Worm (Caenorhabditis elegans) whole organism, late embryonic: ENCODE results near the gene clpf-1.

ENCODE experiments used
- C38D4.7 ChIP-seq: fragments of 200-800 bp; sonication (Bioruptor generic); optimal IDR thresholded peaks from 2 replicates; lab custom pipeline; 2018; ENCODE audit warnings: mild to moderate bottlenecking, missing genetic modification characterization, moderate library complexity, missing compliant biosample characterization
- K02D7.2 ChIP-seq: sonication (generic microtip); optimal IDR thresholded peaks from 2 replicates; lab custom pipeline; 2017; ENCODE audit warnings: mild to moderate bottlenecking, missing genetic modification characterization, missing compliant biosample characterization
- Y22D7AL.16 ChIP-seq: sonication (generic microtip); optimal IDR thresholded peaks from 2 replicates; lab custom pipeline; 2016; ENCODE audit warnings: missing genetic modification characterization, missing compliant biosample characterization
- ceh-14 ChIP-seq: sonication (generic microtip); optimal IDR thresholded peaks from 2 replicates; lab custom pipeline; 2016; ENCODE audit warnings: missing genotype, missing genetic modification characterization, missing compliant biosample characterization
- ceh-18 ChIP-seq: sonication (generic microtip); optimal IDR thresholded peaks from 2 replicates; lab custom pipeline; 2016; ENCODE audit warnings: missing genetic modification characterization, missing compliant biosample characterization
- ceh-2 ChIP-seq: sonication (generic microtip); optimal IDR thresholded peaks from 2 replicates; lab custom pipeline; 2016; ENCODE audit warnings: missing genotype, missing genetic modification characterization, missing compliant biosample characterization
- ceh-22 ChIP-seq: sonication (generic microtip); optimal IDR thresholded peaks from 2 replicates; lab custom pipeline; 2017; ENCODE audit warnings: missing biosample characterization, missing genetic modification characterization
- ceh-31 ChIP-seq: sonication (generic microtip); optimal IDR thresholded peaks from 2 replicates; lab custom pipeline; 2016; ENCODE audit warnings: missing genetic modification characterization, missing compliant biosample characterization
- ceh-34 ChIP-seq: sonication (generic microtip); optimal IDR thresholded peaks from 2 replicates; lab custom pipeline; 2016; ENCODE audit warnings: mild to moderate bottlenecking, missing genetic modification characterization, missing compliant biosample characterization
- ceh-6 ChIP-seq: fragments of 200-800 bp; sonication (Bioruptor generic); optimal IDR thresholded peaks from 2 replicates; lab custom pipeline; 2018; ENCODE audit warnings: mild to moderate bottlenecking, missing genetic modification characterization, missing compliant biosample characterization
- ceh-9 ChIP-seq: sonication (generic microtip); optimal IDR thresholded peaks from 2 replicates; lab custom pipeline; 2016; ENCODE audit warnings: mild to moderate bottlenecking, missing genetic modification characterization, inconsistent platforms, missing compliant biosample characterization
- dmd-4 ChIP-seq: sonication (generic microtip); optimal IDR thresholded peaks from 2 replicates; lab custom pipeline; 2016; ENCODE audit warnings: borderline replicate concordance, missing genetic modification characterization, missing compliant biosample characterization
- dve-1 ChIP-seq: sonication (generic microtip); optimal IDR thresholded peaks from 2 replicates; lab custom pipeline; 2017; ENCODE audit warnings: antibody characterized with exemption, mild to moderate bottlenecking, missing genetic modification characterization, missing compliant biosample characterization
- elt-4 ChIP-seq: sonication (generic microtip); optimal IDR thresholded peaks from 2 replicates; lab custom pipeline; 2016; ENCODE audit warnings: missing genetic modification characterization, missing compliant biosample characterization
- ets-4 ChIP-seq: sonication (generic microtip); optimal IDR thresholded peaks from 2 replicates; lab custom pipeline; 2016; ENCODE audit warnings: missing genetic modification characterization, missing compliant biosample characterization
- eyg-1 ChIP-seq: sonication (generic microtip); optimal IDR thresholded peaks from 2 replicates; lab custom pipeline; 2016; ENCODE audit warnings: missing genotype, missing genetic modification characterization, missing compliant biosample characterization
- fax-1 ChIP-seq: sonication (generic microtip); optimal IDR thresholded peaks from 2 replicates; lab custom pipeline; 2016; ENCODE audit warnings: missing genotype, missing genetic modification characterization, missing compliant biosample characterization
- fkh-10 ChIP-seq: fragments of 150-350 bp; optimal IDR thresholded peaks from 2 replicates; lab custom pipeline; 2014; ENCODE audit warnings: missing biosample characterization, missing genetic modification reagents, missing genetic modification characterization
- gmeb-2 ChIP-seq: sonication (generic microtip); optimal IDR thresholded peaks from 2 replicates; lab custom pipeline; 2016; ENCODE audit warnings: missing genetic modification characterization, inconsistent platforms, missing compliant biosample characterization
- hlh-15 ChIP-seq: sonication (generic microtip); optimal IDR thresholded peaks from 2 replicates; lab custom pipeline; 2016; ENCODE audit warnings: missing genetic modification characterization, missing compliant biosample characterization
- hlh-6 ChIP-seq: sonication (generic microtip); optimal IDR thresholded peaks from 2 replicates; lab custom pipeline; 2016; ENCODE audit warnings: missing genotype, missing genetic modification characterization, missing compliant biosample characterization
- hlh-8 ChIP-seq: sonication (generic microtip); optimal IDR thresholded peaks from 2 replicates; lab custom pipeline; 2016; ENCODE audit warnings: missing genotype, missing genetic modification characterization, missing compliant biosample characterization
- lim-6 ChIP-seq: sonication (generic microtip); optimal IDR thresholded peaks from 2 replicates; lab custom pipeline; 2016; ENCODE audit warnings: missing genetic modification characterization, missing compliant biosample characterization
- lin-11 ChIP-seq: fragments of 200-800 bp; sonication (Bioruptor generic); optimal IDR thresholded peaks from 2 replicates; lab custom pipeline; 2018; ENCODE audit warnings: mild to moderate bottlenecking, missing genetic modification characterization, missing compliant biosample characterization
- madf-2 ChIP-seq: sonication (generic microtip); optimal IDR thresholded peaks from 2 replicates; lab custom pipeline; 2017; ENCODE audit warnings: missing genetic modification characterization, missing compliant biosample characterization
- mec-3 ChIP-seq: sonication (generic microtip); optimal IDR thresholded peaks from 2 replicates; lab custom pipeline; 2016; ENCODE audit warnings: borderline replicate concordance, missing genetic modification characterization, missing compliant biosample characterization
- nfya-1 ChIP-seq: sonication (generic microtip); optimal IDR thresholded peaks from 2 replicates; lab custom pipeline; 2017; ENCODE audit warnings: missing genetic modification characterization, mild to moderate bottlenecking, missing compliant biosample characterization, antibody characterized with exemption, moderate library complexity
- nhr-232 ChIP-seq: sonication (generic microtip); optimal IDR thresholded peaks from 2 replicates; lab custom pipeline; 2016; ENCODE audit warnings: missing genetic modification characterization, missing compliant biosample characterization
- pax-1 ChIP-seq: fragments of 150-350 bp; optimal IDR thresholded peaks from 2 replicates; lab custom pipeline; 2014; ENCODE audit warnings: missing biosample characterization, missing genetic modification characterization
- pha-2 ChIP-seq: sonication (generic microtip); optimal IDR thresholded peaks from 2 replicates; lab custom pipeline; 2017; ENCODE audit warnings: mild to moderate bottlenecking, missing genetic modification characterization, missing compliant biosample characterization
- pqm-1 ChIP-seq: sonication (generic microtip); optimal IDR thresholded peaks from 2 replicates; lab custom pipeline; 2016; ENCODE audit warnings: missing genetic modification characterization, missing compliant biosample characterization
- pros-1 ChIP-seq: fragments of 150-350 bp; optimal IDR thresholded peaks from 2 replicates; lab custom pipeline; 2014; ENCODE audit warnings: missing biosample characterization, missing genetic modification reagents, missing genetic modification characterization
- ref-2 ChIP-seq: sonication (generic microtip); optimal IDR thresholded peaks from 2 replicates; lab custom pipeline; 2016; ENCODE audit warnings: missing genetic modification characterization, missing compliant biosample characterization
- ttx-3 ChIP-seq: sonication (generic microtip); optimal IDR thresholded peaks from 2 replicates; lab custom pipeline; 2016; ENCODE audit warnings: missing genetic modification reagents, missing genetic modification characterization, missing compliant biosample characterization
- unc-55 ChIP-seq: sonication (generic microtip); optimal IDR thresholded peaks from 2 replicates; lab custom pipeline; 2017; ENCODE audit warnings: missing biosample characterization, missing genetic modification reagents, missing genetic modification characterization
- unc-86 ChIP-seq: sonication (generic microtip); optimal IDR thresholded peaks from 2 replicates; lab custom pipeline; 2016; ENCODE audit warnings: missing genetic modification characterization, missing compliant biosample characterization

The clpf-1 gene

ce11 chrIII:3426741-3427140, 29.2 kb downstream of the clpf-1 start:
- TF ChIP-seq ref-2 (tag; lab: Kevin White, UChicago) (no peak), nhr-232 (tag; lab: Kevin White, UChicago) (no peak), mec-3 (no peak), hlh-15 (no peak), hlh-8 (tag; lab: Kevin White, UChicago) (no peak), dve-1 (tag; lab: Kevin White, UChicago) (no peak), ceh-18 (tag; lab: Kevin White, UChicago) (no peak), ttx-3 (no peak), ceh-9 (tag; lab: Kevin White, UChicago) (no peak), fkh-10 (GFP tag; lab: Kevin White, UChicago) (no peak), Y22D7AL.16 (tag; lab: Kevin White, UChicago) (no peak), pax-1 (tag; lab: Kevin White, UChicago) (no peak)

ce11 chrIII:3428574-3428973, 31.0 kb downstream of the clpf-1 start:
- TF ChIP-seq ets-4 (tag; lab: Kevin White, UChicago): no peak
- no peak for TF ChIP-seq fax-1
- no peak for TF ChIP-seq nfya-1 (tag; lab: Kevin White, UChicago)
- no peak for TF ChIP-seq ceh-6 (GFP tag; lab: Kevin White, UChicago)
- TF ChIP-seq dve-1 (tag; lab: Kevin White, UChicago): no peak
- no peak for TF ChIP-seq ref-2 (tag; lab: Kevin White, UChicago)
- TF ChIP-seq ceh-31: no peak
- no peak for TF ChIP-seq hlh-6 (tag; lab: Kevin White, UChicago)
- no peak for TF ChIP-seq pros-1 (tag; lab: Kevin White, UChicago)
- TF ChIP-seq unc-86: no peak
- no peak for TF ChIP-seq dmd-4 (tag; lab: Kevin White, UChicago)
- no peak for TF ChIP-seq C38D4.7 (GFP tag; lab: Kevin White, UChicago)

- no peak for TF ChIP-seq hlh-15
- TF ChIP-seq ref-2 (tag; lab: Kevin White, UChicago): no peak
- TF ChIP-seq dve-1 (tag; lab: Kevin White, UChicago): no peak
- no peak for TF ChIP-seq pha-2 (tag; lab: Kevin White, UChicago)
- TF ChIP-seq ceh-31: no peak
- TF ChIP-seq unc-55 (GFP tag; lab: Kevin White, UChicago): no peak
Observed at ce11 chrIII:3429761-3430160, 32.2 kb downstream of the clpf-1 start.

- TF ChIP-seq unc-55 (GFP tag; lab: Kevin White, UChicago): no peak
- TF ChIP-seq elt-4 (tag; lab: Kevin White, UChicago): no peak
- no peak for TF ChIP-seq ceh-2 (tag; lab: Kevin White, UChicago)
- TF ChIP-seq ceh-34: no peak
- no peak for TF ChIP-seq lin-11
- TF ChIP-seq K02D7.2 (tag; lab: Kevin White, UChicago): no peak
- TF ChIP-seq eyg-1 (tag; lab: Kevin White, UChicago): no peak
- no peak for TF ChIP-seq dve-1 (tag; lab: Kevin White, UChicago)
- no peak for TF ChIP-seq ceh-14
- TF ChIP-seq lim-6 (tag; lab: Kevin White, UChicago): no peak
- TF ChIP-seq madf-2: no peak
- TF ChIP-seq gmeb-2 (tag; lab: Kevin White, UChicago): no peak
- no peak for TF ChIP-seq pqm-1 (tag; lab: Kevin White, UChicago)
- TF ChIP-seq ceh-22: no peak
- TF ChIP-seq pha-2 (tag; lab: Kevin White, UChicago): no peak
- TF ChIP-seq dmd-4 (tag; lab: Kevin White, UChicago): no peak
- no peak for TF ChIP-seq ref-2 (tag; lab: Kevin White, UChicago)
- TF ChIP-seq, all 69 proteins: peak for 0
Observed at ce11 chrIII:3430667-3431066, 33.1 kb downstream of the clpf-1 start.
